Fruit fly (Drosophila melanogaster) whole organism, embryonic: Measurements from ENCODE around the gene CG6790.

Source experiments
- ATbp ChIP-seq: fragments of 200-800 bp; sonication (Bioruptor generic); optimal IDR thresholded peaks from 2 replicates; lab custom pipeline; 2017; ENCODE audit warnings: missing biosample characterization, mild to moderate bottlenecking, missing genetic modification characterization, missing genetic modification reagents
- Antp ChIP-seq: fragments of 200-800 bp; sonication (Bioruptor generic); optimal IDR thresholded peaks from 3 replicates; lab custom pipeline; 2016; ENCODE audit warnings: missing biosample characterization, missing genetic modification characterization
- CG10366 ChIP-seq: fragments of 200-800 bp; sonication (Bioruptor generic); IDR thresholded peaks from 2 replicates; pipeline ENCODE4 v1.3.6; 2022; ENCODE audit warnings: missing biosample characterization, missing genetic modification characterization
- CG11504 ChIP-seq: fragments of 200-800 bp; sonication (Bioruptor generic); optimal IDR thresholded peaks from 3 replicates; lab custom pipeline; 2019; ENCODE audit warnings: missing biosample characterization, mild to moderate bottlenecking, missing genetic modification characterization, moderate library complexity
- CG11696 ChIP-seq: fragments of 200-800 bp; sonication (Bioruptor generic); IDR thresholded peaks from 2 replicates; pipeline ENCODE4 v1.3.6; 2022; ENCODE audit warnings: missing biosample characterization, missing genetic modification characterization
- CG1233 ChIP-seq: fragments of 200-800 bp; sonication (Bioruptor generic); optimal IDR thresholded peaks from 4 replicates; lab custom pipeline; 2018; ENCODE audit warnings: missing biosample characterization, mild to moderate bottlenecking, missing genetic modification characterization
- CG12942 ChIP-seq: fragments of 200-800 bp; sonication (Bioruptor generic); optimal IDR thresholded peaks from 3 replicates; lab custom pipeline; 2016; ENCODE audit warnings: missing biosample characterization, missing genetic modification characterization
- CG13624 ChIP-seq: fragments of 200-800 bp; sonication (Bioruptor generic); optimal IDR thresholded peaks from 2 replicates; lab custom pipeline; 2016; ENCODE audit warnings: missing biosample characterization, missing genetic modification characterization
- CG14860 ChIP-seq: fragments of 200-800 bp; sonication (Bioruptor generic); IDR thresholded peaks from 3 replicates; pipeline ENCODE4 v1.3.6; 2022; ENCODE audit warnings: missing biosample characterization, missing genetic modification characterization; ENCODE audit not compliant: partially characterized antibody
- CG15073 ChIP-seq: fragments of 200-800 bp; sonication (Bioruptor generic); optimal IDR thresholded peaks from 2 replicates; lab custom pipeline; 2016; ENCODE audit warnings: missing biosample characterization, missing genetic modification characterization
- CG15514 ChIP-seq: fragments of 200-800 bp; sonication (Bioruptor generic); optimal IDR thresholded peaks from 3 replicates; lab custom pipeline; 2017; ENCODE audit warnings: missing biosample characterization, missing genetic modification characterization, mild to moderate bottlenecking, moderate library complexity, missing genetic modification reagents
- CG2202 ChIP-seq: fragments of 200-800 bp; sonication (Bioruptor generic); optimal IDR thresholded peaks from 2 replicates; lab custom pipeline; 2018; ENCODE audit warnings: missing biosample characterization, mild to moderate bottlenecking, missing genetic modification characterization
- CG2678 ChIP-seq: fragments of 200-800 bp; sonication (Bioruptor generic); optimal IDR thresholded peaks from 3 replicates; lab custom pipeline; 2019; ENCODE audit warnings: missing biosample characterization, mild to moderate bottlenecking, missing genetic modification characterization, moderate library complexity
- CG5180 ChIP-seq: fragments of 200-800 bp; sonication (Bioruptor generic); optimal IDR thresholded peaks from 3 replicates; lab custom pipeline; 2017; ENCODE audit warnings: missing biosample characterization, missing genetic modification characterization, mild to moderate bottlenecking, moderate library complexity, missing genetic modification reagents
- CG6175 ChIP-seq: fragments of 200-800 bp; sonication (Bioruptor generic); IDR thresholded peaks from 3 replicates; pipeline ENCODE4 v1.3.6; 2022; ENCODE audit warnings: missing biosample characterization, missing genetic modification characterization
- CG6813 ChIP-seq: fragments of 200-800 bp; sonication (Bioruptor generic); optimal IDR thresholded peaks from 2 replicates; lab custom pipeline; 2017; ENCODE audit warnings: missing biosample characterization, missing genetic modification characterization, mild to moderate bottlenecking, moderate library complexity, missing genetic modification reagents
- CG6854 ChIP-seq: fragments of 200-800 bp; sonication (Bioruptor generic); optimal IDR thresholded peaks from 3 replicates; lab custom pipeline; 2017; ENCODE audit warnings: missing biosample characterization, mild to moderate bottlenecking, missing genetic modification characterization
- CG7839 ChIP-seq: fragments of 200-800 bp; sonication (Bioruptor generic); optimal IDR thresholded peaks from 3 replicates; lab custom pipeline; 2018; ENCODE audit warnings: missing biosample characterization, mild to moderate bottlenecking, missing genetic modification characterization, moderate library complexity
- CG7928 ChIP-seq: fragments of 200-800 bp; sonication (Bioruptor generic); optimal IDR thresholded peaks from 2 replicates; lab custom pipeline; 2017; ENCODE audit warnings: missing biosample characterization, mild to moderate bottlenecking, missing genetic modification characterization
- CG7987 ChIP-seq: fragments of 200-800 bp; sonication (Bioruptor generic); optimal IDR thresholded peaks from 2 replicates; lab custom pipeline; 2018; ENCODE audit warnings: missing biosample characterization, mild to moderate bottlenecking, missing genetic modification characterization, moderate library complexity
- CG8924 ChIP-seq: fragments of 200-800 bp; optimal IDR thresholded peaks from 3 replicates; lab custom pipeline; 2019; ENCODE audit warnings: missing biosample characterization, mild to moderate bottlenecking, missing genetic modification characterization, moderate library complexity
- CG8944 ChIP-seq: fragments of 200-800 bp; sonication (Bioruptor generic); optimal IDR thresholded peaks from 3 replicates; lab custom pipeline; 2016; ENCODE audit warnings: missing biosample characterization, missing genetic modification characterization
- CG9609 ChIP-seq: fragments of 200-800 bp; sonication (Bioruptor generic); optimal IDR thresholded peaks from 3 replicates; lab custom pipeline; 2016; ENCODE audit warnings: missing biosample characterization, missing genetic modification characterization
- CG9932 ChIP-seq: fragments of 200-800 bp; sonication (Bioruptor generic); IDR thresholded peaks from 2 replicates; pipeline ENCODE4 v1.3.6; 2022; ENCODE audit warnings: missing biosample characterization, missing genetic modification characterization
- CTCF ChIP-seq: fragments of 200-800 bp; sonication (Bioruptor generic); optimal IDR thresholded peaks from 2 replicates; lab custom pipeline; 2017; ENCODE audit warnings: missing biosample characterization, mild to moderate bottlenecking, missing genetic modification characterization, moderate library complexity
- Deaf1 ChIP-seq: fragments of 200-800 bp; optimal IDR thresholded peaks from 3 replicates; lab custom pipeline; 2019; ENCODE audit warnings: missing biosample characterization, mild to moderate bottlenecking, missing genetic modification characterization, moderate library complexity
- Dref ChIP-seq: fragments of 200-800 bp; sonication (Bioruptor generic); IDR thresholded peaks from 2 replicates; pipeline ENCODE4 v1.3.6; 2022; ENCODE audit warnings: missing biosample characterization, missing genetic modification characterization
- H2.0 ChIP-seq: fragments of 200-800 bp; sonication (Bioruptor generic); IDR thresholded peaks from 2 replicates; pipeline ENCODE4 v1.3.6; 2022; ENCODE audit warnings: missing biosample characterization, missing genetic modification characterization
- Hand ChIP-seq: fragments of 200-800 bp; sonication (Bioruptor generic); optimal IDR thresholded peaks from 2 replicates; lab custom pipeline; 2017; ENCODE audit warnings: mild to moderate bottlenecking, missing biosample characterization, missing genetic modification reagents, missing genetic modification characterization
- Hmx ChIP-seq: fragments of 200-800 bp; sonication (Bioruptor generic); optimal IDR thresholded peaks from 2 replicates; lab custom pipeline; 2016; ENCODE audit warnings: missing biosample characterization, missing genetic modification characterization
- NK7.1 ChIP-seq: fragments of 200-800 bp; sonication (Bioruptor generic); optimal IDR thresholded peaks from 3 replicates; lab custom pipeline; 2016; ENCODE audit warnings: missing biosample characterization, missing genetic modification characterization
- Nf-YC ChIP-seq: fragments of 200-800 bp; optimal IDR thresholded peaks from 3 replicates; lab custom pipeline; 2019; ENCODE audit warnings: missing biosample characterization, mild to moderate bottlenecking, missing genetic modification characterization, moderate library complexity
- Side ChIP-seq: fragments of 200-800 bp; sonication (Bioruptor generic); optimal IDR thresholded peaks from 2 replicates; lab custom pipeline; 2016; ENCODE audit warnings: missing biosample characterization, missing genetic modification characterization
- bab2 ChIP-seq: fragments of 200-800 bp; sonication (Bioruptor generic); optimal IDR thresholded peaks from 2 replicates; lab custom pipeline; 2016; ENCODE audit warnings: missing biosample characterization, missing genetic modification characterization
- crol ChIP-seq: fragments of 200-800 bp; sonication (Bioruptor generic); IDR thresholded peaks from 2 replicates; pipeline ENCODE4 v1.3.6; 2022; ENCODE audit warnings: missing biosample characterization, missing genetic modification characterization
- disco-r ChIP-seq: fragments of 200-800 bp; sonication (Bioruptor generic); optimal IDR thresholded peaks from 2 replicates; lab custom pipeline; 2016; ENCODE audit warnings: missing biosample characterization, missing genetic modification characterization
- esg ChIP-seq: fragments of 200-800 bp; sonication (Bioruptor generic); conservative IDR thresholded peaks from 2 replicates; pipeline ENCODE4 v1.3.6; 2022; ENCODE audit warnings: missing biosample characterization, missing genetic modification characterization
- gcm2 ChIP-seq: fragments of 200-800 bp; sonication (Bioruptor generic); optimal IDR thresholded peaks from 2 replicates; lab custom pipeline; 2016; ENCODE audit warnings: missing biosample characterization, missing genetic modification characterization
- ham ChIP-seq: fragments of 200-800 bp; sonication (Bioruptor generic); IDR thresholded peaks from 2 replicates; pipeline ENCODE4 v1.3.6; 2022; ENCODE audit warnings: missing biosample characterization, missing genetic modification characterization
- ind ChIP-seq: fragments of 200-800 bp; sonication (Bioruptor generic); optimal IDR thresholded peaks from 3 replicates; lab custom pipeline; 2016; ENCODE audit warnings: missing biosample characterization, missing genetic modification characterization
- nmo ChIP-seq: fragments of 200-800 bp; sonication (Bioruptor generic); optimal IDR thresholded peaks from 2 replicates; lab custom pipeline; 2018; ENCODE audit warnings: missing biosample characterization, mild to moderate bottlenecking, missing genetic modification characterization, moderate library complexity
- nom ChIP-seq: fragments of 200-800 bp; sonication (Bioruptor generic); optimal IDR thresholded peaks from 2 replicates; lab custom pipeline; 2017; ENCODE audit warnings: missing biosample characterization, missing genetic modification characterization, mild to moderate bottlenecking, moderate library complexity, missing genetic modification reagents
- onecut ChIP-seq: fragments of 200-800 bp; sonication (Bioruptor generic); IDR thresholded peaks from 2 replicates; pipeline ENCODE4 v1.3.6; 2022; ENCODE audit warnings: missing biosample characterization, missing genetic modification characterization
- pfk ChIP-seq: fragments of 200-800 bp; sonication (Bioruptor generic); optimal IDR thresholded peaks from 2 replicates; lab custom pipeline; 2018; ENCODE audit warnings: missing biosample characterization, mild to moderate bottlenecking, missing genetic modification characterization, moderate library complexity
- pzg ChIP-seq: fragments of 200-800 bp; sonication (Bioruptor generic); optimal IDR thresholded peaks from 3 replicates; lab custom pipeline; 2018; ENCODE audit warnings: missing biosample characterization, mild to moderate bottlenecking, missing genetic modification characterization, moderate library complexity
- ro ChIP-seq: fragments of 200-800 bp; sonication (Bioruptor generic); IDR thresholded peaks from 2 replicates; pipeline ENCODE4 v1.3.6; 2022; ENCODE audit warnings: missing biosample characterization, missing genetic modification characterization
- schlank ChIP-seq: fragments of 200-800 bp; sonication (Bioruptor generic); optimal IDR thresholded peaks from 2 replicates; lab custom pipeline; 2018; ENCODE audit warnings: missing biosample characterization, mild to moderate bottlenecking, missing genetic modification characterization
- sob ChIP-seq: fragments of 200-800 bp; sonication (Bioruptor generic); IDR thresholded peaks from 2 replicates; pipeline ENCODE4 v1.3.6; 2022; ENCODE audit warnings: missing biosample characterization, missing genetic modification characterization
- sqz ChIP-seq: fragments of 200-800 bp; sonication (Bioruptor generic); optimal IDR thresholded peaks from 3 replicates; lab custom pipeline; 2018; ENCODE audit warnings: missing biosample characterization, mild to moderate bottlenecking, missing genetic modification characterization
- stwl ChIP-seq: fragments of 200-800 bp; sonication (Bioruptor generic); optimal IDR thresholded peaks from 3 replicates; lab custom pipeline; 2018; ENCODE audit warnings: missing biosample characterization, mild to moderate bottlenecking, missing genetic modification characterization, moderate library complexity

The CG6790 gene

DNA sequence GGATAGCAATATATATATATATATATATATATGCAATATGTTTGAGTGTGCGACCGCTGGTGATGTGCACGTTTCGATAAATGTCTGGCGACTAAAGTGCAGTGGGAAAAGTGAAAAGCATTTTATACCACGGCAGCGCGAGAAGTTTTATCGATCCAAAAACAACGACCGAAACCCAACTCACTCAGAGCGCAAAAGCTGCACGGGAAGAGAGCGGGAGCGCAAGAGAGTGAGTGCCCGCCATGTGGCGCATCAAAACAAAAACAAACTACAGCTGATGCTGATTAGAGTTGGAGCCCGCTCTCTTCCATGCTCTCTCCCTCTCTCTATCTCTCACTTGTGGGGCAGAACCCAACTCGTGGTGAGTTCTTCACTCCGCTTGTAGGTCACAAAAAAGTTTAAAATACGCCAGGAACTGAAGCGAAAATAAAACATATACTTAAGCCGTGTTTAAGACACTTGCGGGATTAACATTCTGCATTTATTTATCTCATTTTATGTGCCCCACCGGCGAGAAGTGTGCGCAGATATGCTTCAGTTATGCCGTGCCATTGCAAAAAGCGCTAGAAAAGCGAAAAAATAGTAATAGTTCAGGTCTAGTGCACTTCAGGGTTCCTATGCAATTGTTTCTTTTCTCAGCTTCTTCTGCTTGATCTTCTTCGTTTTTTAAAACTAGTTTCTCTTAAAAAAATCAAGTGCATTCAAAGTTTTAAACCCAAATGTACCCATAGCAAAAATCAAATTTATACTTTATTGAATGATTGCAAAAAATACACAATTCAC is 26.3 kb upstream of the CG6790 start (continued):
- TF ChIP-seq ro (GFP tag; lab: Robert Waterston, UW): no peak
- TF ChIP-seq schlank (tag; lab: Kevin White, UChicago): no peak
- no peak for TF ChIP-seq CG6175 (GFP tag; lab: Robert Waterston, UW)
- peak; percentile 80 for TF ChIP-seq nom (GFP tag; lab: Kevin White, UChicago)
- peak; percentile 3 for TF ChIP-seq CTCF (GFP tag; lab: Kevin White, UChicago)
- TF ChIP-seq CG8924 (tag; lab: Kevin White, UChicago): no peak
- TF ChIP-seq disco-r (GFP tag; lab: Kevin White, UChicago): no peak
- no peak for TF ChIP-seq CG10366 (GFP tag; lab: Robert Waterston, UW)
- TF ChIP-seq stwl: peak; percentile 95
- no peak for TF ChIP-seq pzg (GFP tag; lab: Kevin White, UChicago)
- no peak for TF ChIP-seq ATbp (GFP tag; lab: Kevin White, UChicago)
- TF ChIP-seq CG13624 (GFP tag; lab: Kevin White, UChicago): no peak
- TF ChIP-seq CG6854 (GFP tag; lab: Kevin White, UChicago): peak; percentile 54
- peak; percentile 5 for TF ChIP-seq CG2678
- TF ChIP-seq sob (GFP tag; lab: Robert Waterston, UW): 0 out of 2 replicates have a peak, but pooled peaks have one; percentile 20
- TF ChIP-seq CG11504: no peak
- no peak for TF ChIP-seq CG7987
- no peak for TF ChIP-seq bab2 (GFP tag; lab: Kevin White, UChicago)
- TF ChIP-seq CG7928 (GFP tag; lab: Kevin White, UChicago): no peak
- no peak for TF ChIP-seq CG9609 (GFP tag; lab: Kevin White, UChicago)
- no peak for TF ChIP-seq CG1233 (GFP tag; lab: Kevin White, UChicago)
- no peak for TF ChIP-seq NK7.1 (GFP tag; lab: Kevin White, UChicago)
- no peak for TF ChIP-seq Nf-YC
- no peak for TF ChIP-seq CG15073 (GFP tag; lab: Kevin White, UChicago)
- TF ChIP-seq CG12942 (GFP tag; lab: Kevin White, UChicago): no peak
- peak; percentile 38 for TF ChIP-seq CG6813
- no peak for TF ChIP-seq Antp (GFP tag; lab: Kevin White, UChicago)
- TF ChIP-seq CG7839 (tag; lab: Kevin White, UChicago): no peak
- no peak for TF ChIP-seq gcm2 (GFP tag; lab: Kevin White, UChicago)
- no peak for TF ChIP-seq pfk (GFP tag; lab: Kevin White, UChicago)
- no peak for TF ChIP-seq ind (GFP tag; lab: Kevin White, UChicago)
- 0 out of 2 replicates have a peak, but pooled peaks have one; percentile 36 for TF ChIP-seq Dref (GFP tag; lab: Robert Waterston, UW)
- no peak for TF ChIP-seq CG9932 (GFP tag; lab: Robert Waterston, UW)
- TF ChIP-seq Side (GFP tag; lab: Kevin White, UChicago): no peak
- peak; percentile 46 for TF ChIP-seq Hand (GFP tag; lab: Kevin White, UChicago)
- TF ChIP-seq nmo (GFP tag; lab: Kevin White, UChicago): no peak
- no peak for TF ChIP-seq sqz
- 0 out of 2 replicates have a peak, but pooled peaks have one; percentile 3 for TF ChIP-seq H2.0 (GFP tag; lab: Robert Waterston, UW)
- no peak for TF ChIP-seq ham (GFP tag; lab: Robert Waterston, UW)
- TF ChIP-seq CG15514 (GFP tag; lab: Kevin White, UChicago): no peak
- TF ChIP-seq CG2202 (tag; lab: Kevin White, UChicago): no peak
- no peak for TF ChIP-seq CG11696 (GFP tag; lab: Robert Waterston, UW)
- no peak for TF ChIP-seq Hmx (GFP tag; lab: Kevin White, UChicago)
- TF ChIP-seq CG14860 (GFP tag; lab: Robert Waterston, UW): 0 out of 3 replicates have a peak, but pooled peaks have one; percentile 22
- no peak for TF ChIP-seq esg
- peak; percentile 43; the same call in 1 of the 2 replicates for TF ChIP-seq crol (GFP tag; lab: Robert Waterston, UW)
- peak; percentile 31 for TF ChIP-seq Deaf1 (tag; lab: Kevin White, UChicago)
- TF ChIP-seq onecut: peak; percentile 98
- TF ChIP-seq CG5180 (GFP tag; lab: Kevin White, UChicago): no peak
- no peak for TF ChIP-seq CG8944 (GFP tag; lab: Kevin White, UChicago)
